Fruit fly (Drosophila melanogaster) whole organism, embryonic: ENCODE measurements around the gene CG6966.

Experiments used
- Atf3 ChIP-seq: fragments of 200-800 bp; sonication (Bioruptor generic); optimal IDR thresholded peaks from 3 replicates; lab custom pipeline; 2016; ENCODE audit warnings: missing biosample characterization, missing genetic modification characterization
- CG11398 ChIP-seq: fragments of 200-800 bp; sonication (Bioruptor generic); optimal IDR thresholded peaks from 2 replicates; lab custom pipeline; 2016; ENCODE audit warnings: missing biosample characterization, missing genetic modification characterization
- Fer1 ChIP-seq: fragments of 200-800 bp; sonication (Bioruptor generic); optimal IDR thresholded peaks from 2 replicates; lab custom pipeline; 2017; ENCODE audit warnings: missing biosample characterization, mild to moderate bottlenecking, missing genetic modification characterization
- HHEX ChIP-seq: fragments of 200-800 bp; sonication (Bioruptor generic); optimal IDR thresholded peaks from 3 replicates; lab custom pipeline; 2017; ENCODE audit warnings: missing biosample characterization, mild to moderate bottlenecking, missing genetic modification characterization, missing genetic modification reagents
- Lpt ChIP-seq: fragments of >200 bp; optimal IDR thresholded peaks from 2 replicates; lab custom pipeline; 2018; ENCODE audit warnings: missing biosample characterization, missing genetic modification characterization
- Sin3A ChIP-seq: fragments of >200 bp; optimal IDR thresholded peaks from 2 replicates; lab custom pipeline; 2018
- fd102C ChIP-seq: fragments of 200-800 bp; sonication (Bioruptor generic); optimal IDR thresholded peaks from 2 replicates; lab custom pipeline; 2018; ENCODE audit warnings: missing biosample characterization, mild to moderate bottlenecking, missing genetic modification characterization, moderate library complexity
- shn ChIP-seq: fragments of 200-800 bp; sonication (Bioruptor generic); optimal IDR thresholded peaks from 3 replicates; lab custom pipeline; 2016; ENCODE audit warnings: missing biosample characterization, missing genetic modification characterization
- zfh2 ChIP-seq: fragments of 200-800 bp; sonication (Bioruptor generic); optimal IDR thresholded peaks from 2 replicates; lab custom pipeline; 2016; ENCODE audit warnings: missing biosample characterization, missing genetic modification characterization

- TF ChIP-seq Fer1 (GFP tag; lab: Kevin White, UChicago) = peak; percentile 42
- no peak for TF ChIP-seq HHEX (GFP tag; lab: Kevin White, UChicago)
- no peak for TF ChIP-seq Sin3A (lab: Kevin White, UChicago)
- no peak for TF ChIP-seq fd102C
- no peak for TF ChIP-seq zfh2 (GFP tag; lab: Kevin White, UChicago)
- TF ChIP-seq Lpt (GFP tag; lab: Kevin White, UChicago) = no peak
- TF ChIP-seq shn = no peak
- TF ChIP-seq Atf3 (GFP tag; lab: Kevin White, UChicago) = no peak
- no peak for TF ChIP-seq CG11398 (GFP tag; lab: Kevin White, UChicago)
Observed at dm6 chr3R:15119730-15120129, 24.3 kb upstream of the CG6966 start.
